Fruit fly (Drosophila melanogaster): ENCODE data around the gene CG5984.

Gene CG5984

dm6 chr3R:27288202-27289135, 40.7 kb upstream of the CG5984 start, which contains the start of the genes bigmax and Hmu (continued):
- TF ChIP-seq Hand (GFP tag; optimal IDR thresholded peaks at IDR 0.05) (peak; percentile 17), Ssrp (tag; optimal IDR thresholded peaks at IDR 0.05) (peak; percentile 70), chinmo (GFP tag; IDR thresholded peaks at IDR 0.05; ENCODE audit: partially characterized antibody) (peak; percentile 81; the same call in 2 of the 4 replicates), Ets65A (GFP tag) (peak; percentile 98), ems (GFP tag; optimal IDR thresholded peaks at IDR 0.05) (peak; percentile 84), CG8388 (GFP tag; optimal IDR thresholded peaks at IDR 0.05) (peak; percentile 74), nerfin-1 (tag; optimal IDR thresholded peaks at IDR 0.05) (peak; percentile 78), crol (GFP tag; IDR thresholded peaks at IDR 0.05) (peak; percentile 87), CG12769 (tag; optimal IDR thresholded peaks at IDR 0.05) (peak; percentile 91), BtbVII (GFP tag; optimal IDR thresholded peaks at IDR 0.05) (peak; percentile 27), Hey (tag; optimal IDR thresholded peaks at IDR 0.05) (no peak), HLHmδ (GFP tag; optimal IDR thresholded peaks at IDR 0.05) (no peak), zen2 (GFP tag; IDR thresholded peaks at IDR 0.05; ENCODE audit: partially characterized antibody) (peak; percentile 81; the same call in 2 of the 3 replicates), bab2 (GFP tag; optimal IDR thresholded peaks at IDR 0.05) (peak; percentile 92), HLH54F (GFP tag; optimal IDR thresholded peaks at IDR 0.05) (peak; percentile 87), zfh2 (GFP tag; optimal IDR thresholded peaks at IDR 0.05) (peak; percentile 93), CG14860 (GFP tag; IDR thresholded peaks at IDR 0.05; ENCODE audit: partially characterized antibody) (peak; percentile 81), CG11723 (GFP tag; optimal IDR thresholded peaks at IDR 0.05) (peak; percentile 53), Stat92E (GFP tag; optimal IDR thresholded peaks at IDR 0.05) (peak in 1 of 3 experiments; percentile 68), pzg (GFP tag; optimal IDR thresholded peaks at IDR 0.05) (peak; percentile 96), CG4360 (GFP tag; IDR thresholded peaks at IDR 0.05) (no peak), al (GFP tag; IDR thresholded peaks at IDR 0.05) (peak; percentile 79), CG18262 (tag; optimal IDR thresholded peaks at IDR 0.05) (peak; percentile 70), ash1 (GFP tag; optimal IDR thresholded peaks at IDR 0.05) (no peak), CG6272 (GFP tag; IDR thresholded peaks at IDR 0.05) (peak; percentile 80), CG8924 (tag; optimal IDR thresholded peaks at IDR 0.05) (peak; percentile 80), CG14050 (GFP tag; IDR thresholded peaks at IDR 0.05) (peak; percentile 76), Bteb2 (GFP tag; optimal IDR thresholded peaks at IDR 0.05) (peak; percentile 88), gro (GFP tag; optimal IDR thresholded peaks at IDR 0.05) (peak; percentile 91), C15 (GFP tag; IDR thresholded peaks at IDR 0.05) (peak; percentile 58; the same call in 1 of the 3 replicates), tll (GFP tag; optimal IDR thresholded peaks at IDR 0.05) (peak; percentile 86 to 90), Fer3 (tag; optimal IDR thresholded peaks at IDR 0.05) (peak; percentile 85), CG13624 (GFP tag; optimal IDR thresholded peaks at IDR 0.05) (peak; percentile 97), Kr (GFP tag; optimal IDR thresholded peaks at IDR 0.05) (no peak), trh (GFP tag; optimal IDR thresholded peaks at IDR 0.05) (peak; percentile 59), bcd (GFP tag; optimal IDR thresholded peaks at IDR 0.05) (peak; percentile 73), wek (GFP tag; optimal IDR thresholded peaks at IDR 0.05) (peak; percentile 13), gcm2 (GFP tag; optimal IDR thresholded peaks at IDR 0.05) (peak; percentile 50), CG17912 (GFP tag; optimal IDR thresholded peaks at IDR 0.05) (peak; percentile 45), hkb (optimal IDR thresholded peaks at IDR 0.05) (no peak), hkb (GFP tag; IDR thresholded peaks at IDR 0.05) (peak; percentile 83), unc-4 (GFP tag; IDR thresholded peaks at IDR 0.05; ENCODE audit: partially characterized antibody) (peak; percentile 98), Hr51 (GFP tag; optimal IDR thresholded peaks at IDR 0.05) (peak; percentile 85 to 86), run (tag; optimal IDR thresholded peaks at IDR 0.05) (peak; percentile 14), Dip2 (GFP tag; IDR thresholded peaks at IDR 0.05) (no peak), CG17385 (GFP tag; optimal IDR thresholded peaks at IDR 0.05) (peak; percentile 63), CG31388 (GFP tag; optimal IDR thresholded peaks at IDR 0.05) (peak; percentile 69)
